Fruit fly (Drosophila melanogaster) whole organism, prepupa: ENCODE results near the gene CG31777.

Experiments
- Blimp-1 ChIP-seq: fragments of 200-800 bp; sonication (Bioruptor generic); optimal IDR thresholded peaks from 3 replicates; lab custom pipeline; 2017; ENCODE audit warnings: missing biosample characterization, missing genetic modification characterization, mild to moderate bottlenecking, moderate library complexity, missing genetic modification reagents
- CG10631 ChIP-seq: fragments of 200-800 bp; sonication (Bioruptor generic); optimal IDR thresholded peaks from 2 replicates; lab custom pipeline; 2016; ENCODE audit warnings: missing biosample characterization, missing genetic modification characterization
- CG10669 ChIP-seq: fragments of 200-800 bp; sonication (Bioruptor generic); optimal IDR thresholded peaks from 3 replicates; lab custom pipeline; 2018; ENCODE audit warnings: missing biosample characterization, mild to moderate bottlenecking, missing genetic modification characterization, moderate library complexity
- CG11294 ChIP-seq: fragments of 200-800 bp; sonication (Bioruptor generic); IDR thresholded peaks from 2 replicates; pipeline ENCODE4 v1.3.6; 2022; ENCODE audit warnings: missing biosample characterization, missing genetic modification characterization
- CG11762 ChIP-seq: fragments of 200-800 bp; sonication (Bioruptor generic); optimal IDR thresholded peaks from 3 replicates; lab custom pipeline; 2016; ENCODE audit warnings: missing biosample characterization, missing genetic modification characterization; ENCODE audit not compliant: insufficient read depth
- CG11902 ChIP-seq: fragments of 200-800 bp; sonication (Bioruptor generic); optimal IDR thresholded peaks from 3 replicates; lab custom pipeline; 2016; ENCODE audit warnings: missing biosample characterization, missing genetic modification characterization
- CG15336 ChIP-seq: fragments of 200-800 bp; sonication (Bioruptor generic); IDR thresholded peaks from 2 replicates; pipeline ENCODE4 v1.3.6; 2022; ENCODE audit warnings: missing biosample characterization, missing genetic modification characterization
- CG3032 ChIP-seq: fragments of 200-800 bp; optimal IDR thresholded peaks from 2 replicates; lab custom pipeline; 2019; ENCODE audit warnings: missing biosample characterization, mild to moderate bottlenecking, missing genetic modification characterization, moderate library complexity
- CG31627 ChIP-seq: fragments of 200-800 bp; sonication (Bioruptor generic); optimal IDR thresholded peaks from 3 replicates; lab custom pipeline; 2016; ENCODE audit warnings: missing biosample characterization, missing genetic modification characterization
- CG32006 ChIP-seq: fragments of 200-800 bp; sonication (Bioruptor generic); optimal IDR thresholded peaks from 3 replicates; lab custom pipeline; 2017; ENCODE audit warnings: missing biosample characterization, mild to moderate bottlenecking, missing genetic modification characterization
- CG34406 ChIP-seq: fragments of 200-800 bp; sonication (Bioruptor generic); optimal IDR thresholded peaks from 3 replicates; lab custom pipeline; 2016; ENCODE audit warnings: missing biosample characterization, missing genetic modification characterization
- CG4318 ChIP-seq: fragments of 200-800 bp; sonication (Bioruptor generic); optimal IDR thresholded peaks from 3 replicates; lab custom pipeline; 2017; ENCODE audit warnings: missing biosample characterization, mild to moderate bottlenecking, missing genetic modification characterization
- CG6163 ChIP-seq: fragments of 200-800 bp; sonication (Bioruptor generic); IDR thresholded peaks from 3 replicates; pipeline ENCODE4 v1.3.6; 2022; ENCODE audit warnings: missing biosample characterization, missing genetic modification characterization
- CG6276 ChIP-seq: fragments of 200-800 bp; sonication (Bioruptor generic); optimal IDR thresholded peaks from 2 replicates; lab custom pipeline; 2017; ENCODE audit warnings: missing biosample characterization, mild to moderate bottlenecking, missing genetic modification characterization
- CG6792 ChIP-seq: fragments of 200-800 bp; sonication (Bioruptor generic); optimal IDR thresholded peaks from 3 replicates; lab custom pipeline; 2016; ENCODE audit warnings: missing biosample characterization, missing genetic modification characterization
- CG6808 ChIP-seq: fragments of 200-800 bp; sonication (Bioruptor generic); optimal IDR thresholded peaks from 3 replicates; lab custom pipeline; 2017; ENCODE audit warnings: missing biosample characterization, missing genetic modification characterization, mild to moderate bottlenecking, moderate library complexity, missing genetic modification reagents
- CG6854 ChIP-seq: fragments of 200-800 bp; sonication (Bioruptor generic); optimal IDR thresholded peaks from 2 replicates; lab custom pipeline; 2017; ENCODE audit warnings: missing biosample characterization, mild to moderate bottlenecking, missing genetic modification characterization
- CG7368 ChIP-seq: fragments of 200-800 bp; sonication (Bioruptor generic); optimal IDR thresholded peaks from 3 replicates; lab custom pipeline; 2016; ENCODE audit warnings: missing biosample characterization, missing genetic modification characterization
- CG8632 ChIP-seq: fragments of 200-800 bp; sonication (Bioruptor generic); optimal IDR thresholded peaks from 3 replicates; lab custom pipeline; 2016; ENCODE audit warnings: missing biosample characterization, missing genetic modification characterization
- CG9139 ChIP-seq: fragments of 200-800 bp; sonication (Bioruptor generic); optimal IDR thresholded peaks from 3 replicates; lab custom pipeline; 2017; ENCODE audit warnings: missing biosample characterization, mild to moderate bottlenecking, missing genetic modification characterization
- Eip75B ChIP-seq: fragments of 200-800 bp; sonication (Bioruptor generic); optimal IDR thresholded peaks from 3 replicates; lab custom pipeline; 2016; ENCODE audit warnings: missing biosample characterization, missing genetic modification characterization
- Eip78C ChIP-seq: fragments of 200-800 bp; sonication (Bioruptor generic); peaks from one replicate; lab custom pipeline; 2016; ENCODE audit warnings: missing biosample characterization, missing genetic modification characterization
- Eip93F ChIP-seq: fragments of 200-800 bp; sonication (Bioruptor generic); optimal IDR thresholded peaks from 2 replicates; lab custom pipeline; 2016; ENCODE audit warnings: missing biosample characterization, mild to moderate bottlenecking, missing genetic modification characterization
- Ets21C ChIP-seq: fragments of 200-800 bp; sonication (Bioruptor generic); optimal IDR thresholded peaks from 3 replicates; lab custom pipeline; 2016; ENCODE audit warnings: missing biosample characterization, missing genetic modification characterization
- Gug ChIP-seq: fragments of 200-800 bp; sonication (Bioruptor generic); IDR thresholded peaks from 2 replicates; pipeline ENCODE4 v1.3.6; 2022; ENCODE audit warnings: missing biosample characterization, missing genetic modification characterization
- Hr38 ChIP-seq: sonication (Bioruptor generic); optimal IDR thresholded peaks from 2 replicates; lab custom pipeline; 2016; ENCODE audit warnings: missing biosample characterization, missing genetic modification characterization
- Hr39 ChIP-seq: fragments of 200-800 bp; sonication (Bioruptor generic); optimal IDR thresholded peaks from 2 replicates; lab custom pipeline; 2016; ENCODE audit warnings: missing biosample characterization, missing genetic modification characterization
- Hr4 ChIP-seq: fragments of 200-800 bp; sonication (Bioruptor generic); optimal IDR thresholded peaks from 3 replicates; lab custom pipeline; 2016; ENCODE audit warnings: missing biosample characterization, missing genetic modification characterization
- Lpt ChIP-seq: fragments of 200-800 bp; sonication (Bioruptor generic); optimal IDR thresholded peaks from 3 replicates; lab custom pipeline; 2016; ENCODE audit warnings: missing biosample characterization, missing genetic modification characterization
- Met ChIP-seq: fragments of 200-800 bp; sonication (Bioruptor generic); optimal IDR thresholded peaks from 3 replicates; lab custom pipeline; 2016; ENCODE audit warnings: missing biosample characterization, missing genetic modification characterization
- OdsH ChIP-seq: fragments of 200-800 bp; sonication (Bioruptor generic); optimal IDR thresholded peaks from 3 replicates; lab custom pipeline; 2016; ENCODE audit warnings: missing biosample characterization, missing genetic modification characterization
- Smox ChIP-seq: fragments of 200-800 bp; sonication (Bioruptor generic); optimal IDR thresholded peaks from 3 replicates; lab custom pipeline; 2016; ENCODE audit warnings: missing biosample characterization, missing genetic modification characterization
- Sox102F ChIP-seq: fragments of 200-800 bp; sonication (Bioruptor generic); optimal IDR thresholded peaks from 2 replicates; lab custom pipeline; 2016; ENCODE audit warnings: missing biosample characterization, mild to moderate bottlenecking, missing genetic modification characterization
- Sox14 ChIP-seq: fragments of 200-800 bp; sonication (Bioruptor generic); optimal IDR thresholded peaks from 3 replicates; lab custom pipeline; 2016; ENCODE audit warnings: missing biosample characterization, missing genetic modification characterization
- Sox15 ChIP-seq: fragments of 200-800 bp; sonication (Bioruptor generic); optimal IDR thresholded peaks from 3 replicates; lab custom pipeline; 2016; ENCODE audit warnings: missing biosample characterization, missing genetic modification characterization
- achi ChIP-seq: fragments of 200-800 bp; sonication (Bioruptor generic); optimal IDR thresholded peaks from 3 replicates; lab custom pipeline; 2016; ENCODE audit warnings: missing biosample characterization, missing genetic modification characterization
- acj6 ChIP-seq: fragments of 200-800 bp; sonication (Bioruptor generic); optimal IDR thresholded peaks from 3 replicates; lab custom pipeline; 2016; ENCODE audit warnings: missing biosample characterization, missing genetic modification characterization
- dac ChIP-seq: fragments of 200-800 bp; sonication (Bioruptor generic); optimal IDR thresholded peaks from 2 replicates; lab custom pipeline; 2017; ENCODE audit warnings: missing biosample characterization, mild to moderate bottlenecking, missing genetic modification characterization
- dsx ChIP-seq: fragments of 200-800 bp; optimal IDR thresholded peaks from 3 replicates; lab custom pipeline; 2019; ENCODE audit warnings: missing biosample characterization, mild to moderate bottlenecking, missing genetic modification characterization, moderate library complexity; ENCODE audit not compliant: poor library complexity, severe bottlenecking
- eg ChIP-seq: fragments of 200-800 bp; sonication (Bioruptor generic); IDR thresholded peaks from 3 replicates; pipeline ENCODE4 v1.3.6; 2022; ENCODE audit warnings: missing biosample characterization, missing genetic modification characterization
- esn ChIP-seq: fragments of 200-800 bp; sonication (Bioruptor generic); optimal IDR thresholded peaks from 2 replicates; lab custom pipeline; 2016; ENCODE audit warnings: missing biosample characterization, mild to moderate bottlenecking, missing genetic modification characterization, moderate library complexity
- fkh ChIP-seq: fragments of 200-800 bp; sonication (Bioruptor generic); optimal IDR thresholded peaks from 3 replicates; lab custom pipeline; 2017; ENCODE audit warnings: missing biosample characterization, mild to moderate bottlenecking, missing genetic modification characterization, moderate library complexity
- lz ChIP-seq: fragments of 200-800 bp; sonication (Bioruptor generic); optimal IDR thresholded peaks from 3 replicates; lab custom pipeline; 2016; ENCODE audit warnings: missing biosample characterization, missing genetic modification characterization
- net ChIP-seq: fragments of 200-800 bp; sonication (Bioruptor generic); optimal IDR thresholded peaks from 3 replicates; lab custom pipeline; 2016; ENCODE audit warnings: missing biosample characterization, missing genetic modification characterization
- pdm3 ChIP-seq: fragments of 200-800 bp; sonication (Bioruptor generic); optimal IDR thresholded peaks from 3 replicates; lab custom pipeline; 2016; ENCODE audit warnings: missing biosample characterization, missing genetic modification characterization
- salr ChIP-seq, 2 experiments: fragments of 200-800 bp; sonication (Bioruptor generic); optimal IDR thresholded peaks; 3 replicates each; lab custom pipeline; 2016 to 2018; ENCODE audit warnings: missing biosample characterization in 2 of 2, missing genetic modification characterization in 2 of 2, mild to moderate bottlenecking in 1 of 2
- spab ChIP-seq: fragments of 200-800 bp; sonication (Bioruptor generic); optimal IDR thresholded peaks from 2 replicates; lab custom pipeline; 2017; ENCODE audit warnings: missing biosample characterization, mild to moderate bottlenecking, missing genetic modification characterization, missing genetic modification reagents
- ss ChIP-seq, 2 experiments: fragments of 200-800 bp; sonication (Bioruptor generic); optimal IDR thresholded peaks; 2 replicates in 1 of 2; 3 replicates in 1 of 2; lab custom pipeline; 2017 to 2018; ENCODE audit warnings: mild to moderate bottlenecking in 2 of 2, missing biosample characterization in 2 of 2, missing genetic modification characterization in 2 of 2, moderate library complexity in 1 of 2
- svp ChIP-seq: fragments of 200-800 bp; sonication (Bioruptor generic); peaks from one replicate; lab custom pipeline; 2016; ENCODE audit warnings: missing biosample characterization, missing genetic modification characterization
- topi ChIP-seq: fragments of 200-800 bp; sonication (Bioruptor generic); optimal IDR thresholded peaks from 3 replicates; lab custom pipeline; 2016; ENCODE audit warnings: missing biosample characterization, missing genetic modification characterization
- vri ChIP-seq: fragments of 200-800 bp; sonication (Bioruptor generic); optimal IDR thresholded peaks from 3 replicates; lab custom pipeline; 2016; ENCODE audit warnings: missing biosample characterization, mild to moderate bottlenecking, missing genetic modification characterization

The CG31777 gene

dm6 chr2L:3657349-3658142 lies 49.3 kb downstream of the CG31777 start:
- TF ChIP-seq Smox (GFP tag; lab: Kevin White, UChicago) (no peak), salr (GFP tag; optimal IDR thresholded peaks at IDR 0.05; lab: Kevin White, UChicago) (no peak), CG6854 (GFP tag; lab: Kevin White, UChicago) (no peak), CG6163 (0 out of 3 replicates have a peak, but pooled peaks have one; percentile 17), Ets21C (GFP tag; lab: Kevin White, UChicago) (peak; percentile 1), fkh (GFP tag; lab: Kevin White, UChicago) (peak; percentile 52), esn (GFP tag; lab: Kevin White, UChicago) (peak; percentile 19), vri (no peak), Hr38 (GFP tag; lab: Kevin White, UChicago) (no peak), ss (GFP tag; optimal IDR thresholded peaks at IDR 0.05; lab: Kevin White, UChicago) (no peak), Hr39 (GFP tag; lab: Kevin White, UChicago) (peak; percentile 53), Lpt (GFP tag; lab: Kevin White, UChicago) (peak; percentile 8), dsx (GFP tag; lab: Kevin White, UChicago) (no peak), CG11762 (GFP tag; lab: Kevin White, UChicago) (no peak), CG7368 (GFP tag; lab: Kevin White, UChicago) (no peak), Blimp-1 (GFP tag; lab: Kevin White, UChicago) (no peak), Sox102F (GFP tag; lab: Kevin White, UChicago) (no peak), CG10631 (GFP tag; lab: Kevin White, UChicago) (peak; percentile 32), Hr4 (GFP tag; lab: Kevin White, UChicago) (peak; percentile 33), Eip93F (GFP tag; lab: Kevin White, UChicago) (no peak), CG34406 (no peak), CG32006 (GFP tag; lab: Kevin White, UChicago) (peak; percentile 62), lz (GFP tag; lab: Kevin White, UChicago) (peak; percentile 34), net (no peak), CG9139 (GFP tag; lab: Kevin White, UChicago) (no peak), spab (GFP tag; lab: Kevin White, UChicago) (peak; percentile 3), acj6 (GFP tag; lab: Kevin White, UChicago) (peak; percentile 16), Sox15 (GFP tag; lab: Kevin White, UChicago) (no peak), Sox14 (no peak), Eip78C (peak; percentile 60), dac (GFP tag; lab: Kevin White, UChicago) (no peak), CG11902 (no peak), CG4318 (GFP tag; lab: Kevin White, UChicago) (peak; percentile 0), eg (peak; percentile 68), Gug (GFP tag; lab: Robert Waterston, UW) (0 out of 2 replicates have a peak, but pooled peaks have one; percentile 8), CG6808 (GFP tag; lab: Kevin White, UChicago) (no peak), CG3032 (tag; lab: Kevin White, UChicago) (peak; percentile 28), CG10669 (GFP tag; lab: Kevin White, UChicago) (no peak), CG11294 (no peak), topi (GFP tag; lab: Kevin White, UChicago) (peak; percentile 18), pdm3 (GFP tag; lab: Kevin White, UChicago) (no peak), OdsH (GFP tag; lab: Kevin White, UChicago) (peak; percentile 18), CG31627 (peak; percentile 59), CG6276 (GFP tag; lab: Kevin White, UChicago) (no peak), CG15336 (GFP tag; lab: Robert Waterston, UW) (peak; percentile 60), Eip75B (GFP tag; lab: Kevin White, UChicago) (no peak), Met (no peak), svp (GFP tag; lab: Kevin White, UChicago) (no peak), CG6792 (GFP tag; lab: Kevin White, UChicago) (no peak), achi (peak; percentile 13), CG8632 (GFP tag; lab: Kevin White, UChicago) (no peak)
